Fruit fly (Drosophila melanogaster) whole organism, prepupa: ENCODE measurements around the gene CG44005.

Source experiments
- Blimp-1 ChIP-seq: fragments of 200-800 bp; sonication (Bioruptor generic); optimal IDR thresholded peaks from 3 replicates; lab custom pipeline; 2017; ENCODE audit warnings: missing biosample characterization, missing genetic modification characterization, mild to moderate bottlenecking, moderate library complexity, missing genetic modification reagents
- CG10631 ChIP-seq: fragments of 200-800 bp; sonication (Bioruptor generic); optimal IDR thresholded peaks from 2 replicates; lab custom pipeline; 2016; ENCODE audit warnings: missing biosample characterization, missing genetic modification characterization
- CG10669 ChIP-seq: fragments of 200-800 bp; sonication (Bioruptor generic); optimal IDR thresholded peaks from 3 replicates; lab custom pipeline; 2018; ENCODE audit warnings: missing biosample characterization, mild to moderate bottlenecking, missing genetic modification characterization, moderate library complexity
- CG11294 ChIP-seq: fragments of 200-800 bp; sonication (Bioruptor generic); IDR thresholded peaks from 2 replicates; pipeline ENCODE4 v1.3.6; 2022; ENCODE audit warnings: missing biosample characterization, missing genetic modification characterization
- CG11762 ChIP-seq: fragments of 200-800 bp; sonication (Bioruptor generic); optimal IDR thresholded peaks from 3 replicates; lab custom pipeline; 2016; ENCODE audit warnings: missing biosample characterization, missing genetic modification characterization; ENCODE audit not compliant: insufficient read depth
- CG1621 ChIP-seq: fragments of 200-800 bp; sonication (Bioruptor generic); optimal IDR thresholded peaks from 3 replicates; lab custom pipeline; 2018; ENCODE audit warnings: missing biosample characterization, mild to moderate bottlenecking, missing genetic modification characterization
- CG16779 ChIP-seq: fragments of 200-800 bp; sonication (Bioruptor generic); optimal IDR thresholded peaks from 3 replicates; lab custom pipeline; 2017; ENCODE audit warnings: missing biosample characterization, mild to moderate bottlenecking, missing genetic modification characterization
- CG3032 ChIP-seq: fragments of 200-800 bp; optimal IDR thresholded peaks from 2 replicates; lab custom pipeline; 2019; ENCODE audit warnings: missing biosample characterization, mild to moderate bottlenecking, missing genetic modification characterization, moderate library complexity
- CG34406 ChIP-seq: fragments of 200-800 bp; sonication (Bioruptor generic); optimal IDR thresholded peaks from 3 replicates; lab custom pipeline; 2016; ENCODE audit warnings: missing biosample characterization, missing genetic modification characterization
- CG4318 ChIP-seq: fragments of 200-800 bp; sonication (Bioruptor generic); optimal IDR thresholded peaks from 3 replicates; lab custom pipeline; 2017; ENCODE audit warnings: missing biosample characterization, mild to moderate bottlenecking, missing genetic modification characterization
- CG6163 ChIP-seq: fragments of 200-800 bp; sonication (Bioruptor generic); IDR thresholded peaks from 3 replicates; pipeline ENCODE4 v1.3.6; 2022; ENCODE audit warnings: missing biosample characterization, missing genetic modification characterization
- CG6276 ChIP-seq: fragments of 200-800 bp; sonication (Bioruptor generic); optimal IDR thresholded peaks from 2 replicates; lab custom pipeline; 2017; ENCODE audit warnings: missing biosample characterization, mild to moderate bottlenecking, missing genetic modification characterization
- CG6792 ChIP-seq: fragments of 200-800 bp; sonication (Bioruptor generic); optimal IDR thresholded peaks from 3 replicates; lab custom pipeline; 2016; ENCODE audit warnings: missing biosample characterization, missing genetic modification characterization
- CG6808 ChIP-seq: fragments of 200-800 bp; sonication (Bioruptor generic); optimal IDR thresholded peaks from 3 replicates; lab custom pipeline; 2017; ENCODE audit warnings: missing biosample characterization, missing genetic modification characterization, mild to moderate bottlenecking, moderate library complexity, missing genetic modification reagents
- CG6854 ChIP-seq: fragments of 200-800 bp; sonication (Bioruptor generic); optimal IDR thresholded peaks from 2 replicates; lab custom pipeline; 2017; ENCODE audit warnings: missing biosample characterization, mild to moderate bottlenecking, missing genetic modification characterization
- CG7368 ChIP-seq: fragments of 200-800 bp; sonication (Bioruptor generic); optimal IDR thresholded peaks from 3 replicates; lab custom pipeline; 2016; ENCODE audit warnings: missing biosample characterization, missing genetic modification characterization
- CG8119 ChIP-seq: fragments of 200-800 bp; sonication (Bioruptor generic); IDR thresholded peaks from 3 replicates; pipeline ENCODE4 v1.3.6; 2022; ENCODE audit warnings: missing biosample characterization, missing genetic modification characterization
- CG8632 ChIP-seq: fragments of 200-800 bp; sonication (Bioruptor generic); optimal IDR thresholded peaks from 3 replicates; lab custom pipeline; 2016; ENCODE audit warnings: missing biosample characterization, missing genetic modification characterization
- CG9139 ChIP-seq: fragments of 200-800 bp; sonication (Bioruptor generic); optimal IDR thresholded peaks from 3 replicates; lab custom pipeline; 2017; ENCODE audit warnings: missing biosample characterization, mild to moderate bottlenecking, missing genetic modification characterization
- Eip75B ChIP-seq: fragments of 200-800 bp; sonication (Bioruptor generic); optimal IDR thresholded peaks from 3 replicates; lab custom pipeline; 2016; ENCODE audit warnings: missing biosample characterization, missing genetic modification characterization
- Eip78C ChIP-seq: fragments of 200-800 bp; sonication (Bioruptor generic); peaks from one replicate; lab custom pipeline; 2016; ENCODE audit warnings: missing biosample characterization, missing genetic modification characterization
- Hr38 ChIP-seq: sonication (Bioruptor generic); optimal IDR thresholded peaks from 2 replicates; lab custom pipeline; 2016; ENCODE audit warnings: missing biosample characterization, missing genetic modification characterization
- Hr39 ChIP-seq: fragments of 200-800 bp; sonication (Bioruptor generic); optimal IDR thresholded peaks from 2 replicates; lab custom pipeline; 2016; ENCODE audit warnings: missing biosample characterization, missing genetic modification characterization
- Hr4 ChIP-seq: fragments of 200-800 bp; sonication (Bioruptor generic); optimal IDR thresholded peaks from 3 replicates; lab custom pipeline; 2016; ENCODE audit warnings: missing biosample characterization, missing genetic modification characterization
- OdsH ChIP-seq: fragments of 200-800 bp; sonication (Bioruptor generic); optimal IDR thresholded peaks from 3 replicates; lab custom pipeline; 2016; ENCODE audit warnings: missing biosample characterization, missing genetic modification characterization
- achi ChIP-seq: fragments of 200-800 bp; sonication (Bioruptor generic); optimal IDR thresholded peaks from 3 replicates; lab custom pipeline; 2016; ENCODE audit warnings: missing biosample characterization, missing genetic modification characterization
- acj6 ChIP-seq: fragments of 200-800 bp; sonication (Bioruptor generic); optimal IDR thresholded peaks from 3 replicates; lab custom pipeline; 2016; ENCODE audit warnings: missing biosample characterization, missing genetic modification characterization
- dsx ChIP-seq: fragments of 200-800 bp; optimal IDR thresholded peaks from 3 replicates; lab custom pipeline; 2019; ENCODE audit warnings: missing biosample characterization, mild to moderate bottlenecking, missing genetic modification characterization, moderate library complexity; ENCODE audit not compliant: poor library complexity, severe bottlenecking
- fd59A ChIP-seq: fragments of 200-800 bp; sonication (Bioruptor generic); optimal IDR thresholded peaks from 2 replicates; lab custom pipeline; 2017; ENCODE audit warnings: missing biosample characterization, mild to moderate bottlenecking, missing genetic modification characterization, missing genetic modification reagents
- net ChIP-seq: fragments of 200-800 bp; sonication (Bioruptor generic); optimal IDR thresholded peaks from 3 replicates; lab custom pipeline; 2016; ENCODE audit warnings: missing biosample characterization, missing genetic modification characterization
- pdm3 ChIP-seq: fragments of 200-800 bp; sonication (Bioruptor generic); optimal IDR thresholded peaks from 3 replicates; lab custom pipeline; 2016; ENCODE audit warnings: missing biosample characterization, missing genetic modification characterization
- salr ChIP-seq, 2 experiments: fragments of 200-800 bp; sonication (Bioruptor generic); optimal IDR thresholded peaks; 3 replicates each; lab custom pipeline; 2016 to 2018; ENCODE audit warnings: missing biosample characterization in 2 of 2, missing genetic modification characterization in 2 of 2, mild to moderate bottlenecking in 1 of 2
- spab ChIP-seq: fragments of 200-800 bp; sonication (Bioruptor generic); optimal IDR thresholded peaks from 2 replicates; lab custom pipeline; 2017; ENCODE audit warnings: missing biosample characterization, mild to moderate bottlenecking, missing genetic modification characterization, missing genetic modification reagents
- ss ChIP-seq, 2 experiments: fragments of 200-800 bp; sonication (Bioruptor generic); optimal IDR thresholded peaks; 2 replicates in 1 of 2; 3 replicates in 1 of 2; lab custom pipeline; 2017 to 2018; ENCODE audit warnings: mild to moderate bottlenecking in 2 of 2, missing biosample characterization in 2 of 2, missing genetic modification characterization in 2 of 2, moderate library complexity in 1 of 2
- svp ChIP-seq: fragments of 200-800 bp; sonication (Bioruptor generic); peaks from one replicate; lab custom pipeline; 2016; ENCODE audit warnings: missing biosample characterization, missing genetic modification characterization
- topi ChIP-seq: fragments of 200-800 bp; sonication (Bioruptor generic); optimal IDR thresholded peaks from 3 replicates; lab custom pipeline; 2016; ENCODE audit warnings: missing biosample characterization, missing genetic modification characterization
- vri ChIP-seq: fragments of 200-800 bp; sonication (Bioruptor generic); optimal IDR thresholded peaks from 3 replicates; lab custom pipeline; 2016; ENCODE audit warnings: missing biosample characterization, mild to moderate bottlenecking, missing genetic modification characterization

Gene CG44005

DNA sequence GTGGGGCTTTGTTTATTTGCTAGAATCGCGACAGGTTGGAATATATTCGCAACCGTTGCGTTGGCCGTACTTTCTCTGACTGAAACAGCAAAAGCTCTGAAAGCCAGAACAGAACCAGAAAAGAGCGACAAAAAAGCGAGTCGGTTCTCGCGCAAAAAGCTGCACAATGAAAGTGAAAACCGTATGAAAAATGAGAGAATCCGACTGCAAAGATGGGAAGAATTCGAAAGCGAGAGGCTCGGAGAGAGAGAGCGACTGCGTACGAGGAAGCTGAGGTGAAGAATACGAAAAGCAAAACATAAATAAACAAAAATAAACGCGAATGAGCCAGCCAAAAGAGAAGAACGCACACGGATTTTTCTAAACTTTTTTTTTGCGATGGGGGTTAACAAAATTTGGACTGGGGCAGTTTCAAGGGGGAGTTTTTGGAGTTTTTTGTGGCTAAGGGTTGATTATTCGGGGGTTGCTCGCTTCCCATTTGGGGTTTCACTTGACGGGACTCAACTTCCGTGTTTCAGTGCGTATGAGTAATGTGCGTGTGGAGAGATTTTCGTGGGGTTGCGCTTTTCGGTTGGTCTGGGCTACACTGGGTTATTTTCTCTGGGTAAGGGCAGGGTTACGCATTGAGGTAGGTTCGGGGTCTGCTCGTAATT is 10.1 kb downstream of the CG44005 start (continued):
- TF ChIP-seq CG9139 (peak; percentile 69), Hr4 (GFP tag; lab: Kevin White, UChicago) (no peak), Eip75B (peak; percentile 42), CG16779 (tag; lab: Kevin White, UChicago) (peak; percentile 32), CG6163 (GFP tag; lab: Robert Waterston, UW) (peak; percentile 68; the same call in 2 of the 3 replicates), CG11762 (GFP tag; lab: Kevin White, UChicago) (no peak), acj6 (no peak), OdsH (GFP tag; lab: Kevin White, UChicago) (no peak), CG6276 (GFP tag; lab: Kevin White, UChicago) (peak; percentile 49), ss (GFP tag; optimal IDR thresholded peaks at IDR 0.05; lab: Kevin White, UChicago) (peak; percentile 62 to 67), Eip78C (GFP tag; lab: Kevin White, UChicago) (peak; percentile 28), CG7368 (GFP tag; lab: Kevin White, UChicago) (no peak), CG10631 (GFP tag; lab: Kevin White, UChicago) (no peak), salr (GFP tag; optimal IDR thresholded peaks at IDR 0.05; lab: Kevin White, UChicago) (no peak), svp (GFP tag; lab: Kevin White, UChicago) (peak; percentile 31), CG6854 (GFP tag; lab: Kevin White, UChicago) (peak; percentile 81), CG10669 (GFP tag; lab: Kevin White, UChicago) (peak; percentile 32)

DNA sequence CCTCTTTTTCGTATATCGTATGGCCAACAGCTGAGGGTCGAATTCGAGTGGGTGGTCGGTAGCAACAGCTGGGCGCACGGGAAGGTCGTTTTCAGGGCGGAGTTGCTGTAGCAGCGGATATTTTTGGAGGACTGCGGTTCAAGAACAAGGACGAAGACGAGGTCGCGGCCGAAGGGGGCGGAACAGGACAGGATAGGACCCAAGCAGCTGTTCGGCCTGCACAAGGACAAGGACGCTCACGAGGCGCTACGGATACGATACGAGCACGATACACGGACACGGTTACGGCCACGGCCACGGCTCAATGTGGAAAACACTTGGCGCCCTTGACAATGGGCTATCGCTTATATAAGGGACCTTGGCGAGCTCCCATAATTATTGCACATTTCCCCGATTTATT is 10.7 kb downstream of the CG44005 start:
- no peak for TF ChIP-seq ss (GFP tag; optimal IDR thresholded peaks at IDR 0.05; lab: Kevin White, UChicago)
- no peak for TF ChIP-seq topi (GFP tag; lab: Kevin White, UChicago)
- no peak for TF ChIP-seq CG6276 (GFP tag; lab: Kevin White, UChicago)
- TF ChIP-seq svp (GFP tag; lab: Kevin White, UChicago) = no peak
- TF ChIP-seq fd59A (GFP tag; lab: Kevin White, UChicago) = no peak
- no peak for TF ChIP-seq Eip75B
- TF ChIP-seq, all 60 proteins: peak for 0

DNA sequence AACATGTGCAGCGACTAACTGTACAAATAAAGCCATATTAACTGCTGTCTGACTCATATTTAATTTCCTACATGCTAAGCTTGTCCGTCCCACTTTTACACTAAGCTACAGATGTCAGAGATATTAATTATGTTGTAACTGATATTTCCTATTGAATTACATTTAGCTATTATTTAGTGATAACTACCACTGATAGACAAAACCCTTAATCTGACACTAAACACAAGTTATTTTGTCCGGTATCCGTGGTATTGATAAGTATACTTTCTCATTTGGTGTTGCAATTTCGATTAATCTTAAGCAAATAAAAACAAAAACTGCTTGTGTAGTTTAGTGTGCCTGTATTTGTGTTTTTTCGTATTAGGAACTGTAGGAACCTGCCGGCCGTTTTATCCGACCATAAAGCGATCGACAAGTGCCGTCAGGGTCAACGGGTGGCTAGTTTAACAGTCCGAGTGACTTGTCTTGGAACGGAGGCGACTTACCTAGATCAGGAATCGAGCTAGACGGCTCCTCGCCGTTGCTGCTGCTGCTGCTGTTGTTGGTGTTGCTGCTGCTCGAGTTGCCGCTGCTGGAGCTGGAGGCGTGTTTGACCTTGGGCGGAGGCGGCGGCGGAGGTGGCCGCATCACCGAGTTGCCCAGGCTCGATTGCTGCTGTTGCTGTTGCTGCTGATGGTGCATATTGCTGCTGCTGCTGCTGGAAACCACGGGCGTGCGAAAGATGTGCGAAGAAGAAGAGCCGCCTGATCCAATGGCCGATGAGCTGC is 14.0 kb downstream of the CG44005 start:
- TF ChIP-seq CG9139 = peak; percentile 57
- TF ChIP-seq pdm3 (GFP tag; lab: Kevin White, UChicago) = peak; percentile 16
- peak; percentile 1 for TF ChIP-seq CG7368 (GFP tag; lab: Kevin White, UChicago)
- peak; percentile 12 for TF ChIP-seq achi
- peak; percentile 35 for TF ChIP-seq fd59A (GFP tag; lab: Kevin White, UChicago)
- TF ChIP-seq CG8119 (GFP tag; lab: Robert Waterston, UW) = no peak
- TF ChIP-seq CG10631 (GFP tag; lab: Kevin White, UChicago) = peak; percentile 8
- peak; percentile 11 for TF ChIP-seq acj6
- no peak for TF ChIP-seq salr (GFP tag; optimal IDR thresholded peaks at IDR 0.05; lab: Kevin White, UChicago)
- peak; percentile 11 for TF ChIP-seq Hr4 (GFP tag; lab: Kevin White, UChicago)
- TF ChIP-seq ss (GFP tag; optimal IDR thresholded peaks at IDR 0.05; lab: Kevin White, UChicago) = peak; percentile 27 to 64
- no peak for TF ChIP-seq CG6792 (GFP tag; lab: Kevin White, UChicago)
- TF ChIP-seq dsx (GFP tag; lab: Kevin White, UChicago) = peak; percentile 55
- no peak for TF ChIP-seq Blimp-1
- TF ChIP-seq Hr39 (GFP tag; lab: Kevin White, UChicago) = no peak
- no peak for TF ChIP-seq CG6276 (GFP tag; lab: Kevin White, UChicago)
- peak; percentile 27 for TF ChIP-seq Eip75B
- no peak for TF ChIP-seq CG34406 (GFP tag; lab: Kevin White, UChicago)
- TF ChIP-seq svp (GFP tag; lab: Kevin White, UChicago) = no peak
- peak; percentile 27 for TF ChIP-seq net
- peak; percentile 43 for TF ChIP-seq CG1621 (tag; lab: Kevin White, UChicago)
- no peak for TF ChIP-seq CG11294 (GFP tag; lab: Robert Waterston, UW)
- peak; percentile 56 for TF ChIP-seq CG10669 (GFP tag; lab: Kevin White, UChicago)
- peak; percentile 23 for TF ChIP-seq CG8632 (GFP tag; lab: Kevin White, UChicago)
- TF ChIP-seq vri (GFP tag; lab: Kevin White, UChicago) = no peak
- peak; percentile 39 for TF ChIP-seq spab (GFP tag; lab: Kevin White, UChicago)
- TF ChIP-seq CG6808 (GFP tag; lab: Kevin White, UChicago) = peak; percentile 61
- TF ChIP-seq Eip78C (GFP tag; lab: Kevin White, UChicago) = peak; percentile 83
- TF ChIP-seq CG4318 (GFP tag; lab: Kevin White, UChicago) = no peak
- peak; percentile 56 for TF ChIP-seq CG3032
- no peak for TF ChIP-seq Hr38
